Fruit fly (Drosophila melanogaster): ENCODE data around the gene tap.

tap gene

dm6 chr3L:17404646-17405045, 45.2 kb downstream of the tap start (continued):
- TF ChIP-seq pb (GFP tag; optimal IDR thresholded peaks at IDR 0.05) (no peak), CG7786 (GFP tag; optimal IDR thresholded peaks at IDR 0.05) (no peak), emc (GFP tag; optimal IDR thresholded peaks at IDR 0.05) (no peak), CHES-1-like (GFP tag; optimal IDR thresholded peaks at IDR 0.05) (no peak), CG15073 (GFP tag; optimal IDR thresholded peaks at IDR 0.05) (no peak), Stat92E (GFP tag; optimal IDR thresholded peaks at IDR 0.05) (no peak), CG10147 (GFP tag; optimal IDR thresholded peaks at IDR 0.05) (no peak), eve (GFP tag; optimal IDR thresholded peaks at IDR 0.05) (no peak), CG18476 (GFP tag; optimal IDR thresholded peaks at IDR 0.05) (peak; percentile 46), pros (GFP tag; optimal IDR thresholded peaks at IDR 0.05) (no peak), CG8765 (GFP tag; IDR thresholded peaks at IDR 0.05) (no peak), zf30C (GFP tag; optimal IDR thresholded peaks at IDR 0.05) (no peak), salm (tag; optimal IDR thresholded peaks at IDR 0.05) (no peak), CG17328 (GFP tag; IDR thresholded peaks at IDR 0.05) (0 out of 2 replicates have a peak, but pooled peaks have one; percentile 28), CG4328 (GFP tag; optimal IDR thresholded peaks at IDR 0.05) (no peak), Blimp-1 (GFP tag; optimal IDR thresholded peaks at IDR 0.05) (peak; percentile 67), bbx (GFP tag; IDR thresholded peaks at IDR 0.05; ENCODE audit: partially characterized antibody) (no peak), CG12155 (GFP tag; optimal IDR thresholded peaks at IDR 0.05) (no peak), Hey (tag; optimal IDR thresholded peaks at IDR 0.05) (no peak), CG10209 (GFP tag; optimal IDR thresholded peaks at IDR 0.05) (no peak), NC2β (GFP tag; optimal IDR thresholded peaks at IDR 0.05) (no peak), CG10431 (GFP tag; optimal IDR thresholded peaks at IDR 0.05) (no peak), twi (tag; optimal IDR thresholded peaks at IDR 0.05) (no peak), CG1647 (GFP tag; optimal IDR thresholded peaks at IDR 0.05) (no peak), CG18619 (GFP tag; optimal IDR thresholded peaks at IDR 0.05) (no peak), gem (tag; optimal IDR thresholded peaks at IDR 0.05) (peak; percentile 72), gfzf (GFP tag; optimal IDR thresholded peaks at IDR 0.05) (no peak), lov (optimal IDR thresholded peaks at IDR 0.05) (no peak), lov (GFP tag; IDR thresholded peaks at IDR 0.05) (no peak), Med (GFP tag) (peak; percentile 77), CG11247 (GFP tag; IDR thresholded peaks at IDR 0.05) (no peak), ems (GFP tag; optimal IDR thresholded peaks at IDR 0.05) (no peak), dpn (GFP tag; optimal IDR thresholded peaks at IDR 0.05) (no peak), Six4 (GFP tag; optimal IDR thresholded peaks at IDR 0.05) (peak; percentile 21), lmd (GFP tag; IDR thresholded peaks at IDR 0.05) (peak; percentile 23; the same call in 1 of the 2 replicates), CG18262 (tag; optimal IDR thresholded peaks at IDR 0.05) (peak; percentile 41), bcd (GFP tag; optimal IDR thresholded peaks at IDR 0.05) (peak; percentile 40), sqz (GFP tag; optimal IDR thresholded peaks at IDR 0.05) (no peak), Tbp (GFP tag; optimal IDR thresholded peaks at IDR 0.05) (no peak), br (optimal IDR thresholded peaks at IDR 0.05) (no peak), dan (GFP tag; IDR thresholded peaks at IDR 0.05) (no peak), zen (tag; optimal IDR thresholded peaks at IDR 0.05) (no peak), CG15601 (tag; optimal IDR thresholded peaks at IDR 0.05) (peak; percentile 41), Lim3 (GFP tag; IDR thresholded peaks at IDR 0.05) (no peak), p53 (GFP tag; optimal IDR thresholded peaks at IDR 0.05) (no peak), CG10462 (GFP tag; optimal IDR thresholded peaks at IDR 0.05) (no peak), chn (GFP tag; optimal IDR thresholded peaks at IDR 0.05) (peak; percentile 4), tgo (GFP tag; IDR thresholded peaks at IDR 0.05) (no peak), fd64A (GFP tag; optimal IDR thresholded peaks at IDR 0.05) (no peak), Sox100B (GFP tag; optimal IDR thresholded peaks at IDR 0.05) (peak; percentile 34), Ptx1 (GFP tag; IDR thresholded peaks at IDR 0.05) (no peak), jigr1 (GFP tag; IDR thresholded peaks at IDR 0.05) (no peak), fd96Cb (tag; optimal IDR thresholded peaks at IDR 0.05) (peak; percentile 63)
